Worm (Caenorhabditis elegans) whole organism, L1 larva: Measurements from ENCODE around the gene acr-15.

Experiments used
- C16A3.4 ChIP-seq: fragments of 150-350 bp; optimal IDR thresholded peaks from 2 replicates; lab custom pipeline; 2014; ENCODE audit warnings: missing biosample characterization, missing genetic modification characterization
- ama-1 ChIP-seq: fragments of 150-350 bp; optimal IDR thresholded peaks from 2 replicates; lab custom pipeline; 2014
- efl-1 ChIP-seq, 4 experiments: fragments of 150-350 bp; optimal IDR thresholded peaks in 3 of 4; peaks in 1 of 4; 1 replicate in 1 of 4; 2 replicates in 3 of 4; lab custom pipeline; 2014; ENCODE audit warnings: missing biosample characterization in 2 of 4, missing genetic modification characterization in 2 of 4, missing genetic modification reagents in 2 of 4
- grh-1 ChIP-seq: fragments of 200-800 bp; sonication (Bioruptor generic); IDR thresholded peaks from 2 replicates; pipeline ENCODE4 v1.3.6; 2022; ENCODE audit warnings: missing genetic modification reagents, missing genetic modification characterization, missing compliant biosample characterization
- lin-14 ChIP-seq: fragments of 200-800 bp; sonication (Bioruptor generic); optimal IDR thresholded peaks from 2 replicates; lab custom pipeline; 2018; ENCODE audit warnings: mild to moderate bottlenecking, missing genetic modification characterization, moderate library complexity, missing compliant biosample characterization
- zag-1 ChIP-seq: fragments of 150-350 bp; optimal IDR thresholded peaks from 2 replicates; lab custom pipeline; 2014; ENCODE audit warnings: missing biosample characterization, missing genetic modification characterization

ce11 chrV:8588079-8588478 is 35.6 kb downstream of the acr-15 start, which contains the start of gene C10B5.3:
- no peak for TF ChIP-seq efl-1 (optimal IDR thresholded peaks at IDR 0.05; lab: Kevin White, UChicago)
- TF ChIP-seq efl-1 (GFP tag; optimal IDR thresholded peaks at IDR 0.05 in 1 of 2; lab: Kevin White, UChicago), result no peak
- TF ChIP-seq grh-1 (GFP tag; lab: Robert Waterston, UW), result no peak
- TF ChIP-seq zag-1 (tag; lab: Kevin White, UChicago), result no peak
- TF ChIP-seq ama-1 (lab: Kevin White, UChicago), result no peak
- no peak for TF ChIP-seq lin-14 (GFP tag; lab: Kevin White, UChicago)
- no peak for TF ChIP-seq C16A3.4
